Fruit fly (Drosophila melanogaster) whole organism, embryonic: ENCODE results near the gene Hexo2.

ENCODE experiments used
- Ada2b ChIP-seq: fragments of 200-800 bp; sonication (Bioruptor generic); IDR thresholded peaks from 2 replicates; pipeline ENCODE4 v1.3.6; 2022; ENCODE audit warnings: missing biosample characterization, missing genetic modification characterization
- Atf3 ChIP-seq: fragments of 200-800 bp; sonication (Bioruptor generic); optimal IDR thresholded peaks from 3 replicates; lab custom pipeline; 2016; ENCODE audit warnings: missing biosample characterization, missing genetic modification characterization
- BEAF-32 ChIP-seq: fragments of 200-800 bp; sonication (Bioruptor generic); optimal IDR thresholded peaks from 3 replicates; lab custom pipeline; 2017; ENCODE audit warnings: missing biosample characterization, missing genetic modification characterization, mild to moderate bottlenecking, moderate library complexity, missing genetic modification reagents
- C15 ChIP-seq: fragments of 200-800 bp; sonication (Bioruptor generic); IDR thresholded peaks from 3 replicates; pipeline ENCODE4 v1.3.6; 2022; ENCODE audit warnings: missing biosample characterization, missing genetic modification characterization
- CG10431 ChIP-seq: fragments of 200-800 bp; sonication (Bioruptor generic); optimal IDR thresholded peaks from 3 replicates; lab custom pipeline; 2018; ENCODE audit warnings: missing biosample characterization, mild to moderate bottlenecking, missing genetic modification characterization
- CG10959 ChIP-seq: fragments of 200-800 bp; sonication (Bioruptor generic); IDR thresholded peaks from 2 replicates; pipeline ENCODE4 v1.3.6; 2022; ENCODE audit warnings: missing biosample characterization, missing genetic modification characterization
- CG10979 ChIP-seq: fragments of 200-800 bp; sonication (Bioruptor generic); optimal IDR thresholded peaks from 2 replicates; lab custom pipeline; 2018; ENCODE audit warnings: missing biosample characterization, mild to moderate bottlenecking, missing genetic modification characterization, moderate library complexity
- CG12219 ChIP-seq: fragments of 200-800 bp; sonication (Bioruptor generic); optimal IDR thresholded peaks from 3 replicates; lab custom pipeline; 2018; ENCODE audit warnings: missing biosample characterization, mild to moderate bottlenecking, missing genetic modification characterization
- CG13123 ChIP-seq: fragments of 200-800 bp; sonication (Bioruptor generic); optimal IDR thresholded peaks from 2 replicates; lab custom pipeline; 2016; ENCODE audit warnings: missing biosample characterization, missing genetic modification characterization
- CG14014 ChIP-seq: fragments of 200-800 bp; sonication (Bioruptor generic); IDR thresholded peaks from 2 replicates; pipeline ENCODE4 v1.3.6; 2022; ENCODE audit warnings: missing biosample characterization, missing genetic modification characterization
- CG15601 ChIP-seq: fragments of 200-800 bp; sonication (Bioruptor generic); optimal IDR thresholded peaks from 3 replicates; lab custom pipeline; 2019; ENCODE audit warnings: missing biosample characterization, mild to moderate bottlenecking, missing genetic modification characterization, moderate library complexity
- CG16863 ChIP-seq: fragments of 200-800 bp; sonication (Bioruptor generic); optimal IDR thresholded peaks from 3 replicates; lab custom pipeline; 2016; ENCODE audit warnings: missing biosample characterization, missing genetic modification characterization
- CG17359 ChIP-seq: fragments of 200-800 bp; sonication (Bioruptor generic); optimal IDR thresholded peaks from 3 replicates; lab custom pipeline; 2018; ENCODE audit warnings: missing biosample characterization, mild to moderate bottlenecking, missing genetic modification characterization, moderate library complexity
- CG17385 ChIP-seq: fragments of 200-800 bp; sonication (Bioruptor generic); optimal IDR thresholded peaks from 3 replicates; lab custom pipeline; 2018; ENCODE audit warnings: missing biosample characterization, mild to moderate bottlenecking, missing genetic modification characterization
- CG17829 ChIP-seq: fragments of 200-800 bp; optimal IDR thresholded peaks from 2 replicates; lab custom pipeline; 2019; ENCODE audit warnings: missing biosample characterization, mild to moderate bottlenecking, missing genetic modification characterization, moderate library complexity
- CG1792 ChIP-seq: fragments of 200-800 bp; sonication (Bioruptor generic); optimal IDR thresholded peaks from 2 replicates; lab custom pipeline; 2016; ENCODE audit warnings: missing biosample characterization, missing genetic modification characterization
- CG18599 ChIP-seq: fragments of 200-800 bp; sonication (Bioruptor generic); optimal IDR thresholded peaks from 3 replicates; lab custom pipeline; 2017; ENCODE audit warnings: missing biosample characterization, missing genetic modification characterization, mild to moderate bottlenecking, moderate library complexity, missing genetic modification reagents
- CG31388 ChIP-seq: fragments of 200-800 bp; sonication (Bioruptor generic); optimal IDR thresholded peaks from 2 replicates; lab custom pipeline; 2016; ENCODE audit warnings: missing biosample characterization, missing genetic modification characterization
- CG34376 ChIP-seq: fragments of 200-800 bp; sonication (Bioruptor generic); optimal IDR thresholded peaks from 2 replicates; lab custom pipeline; 2018; ENCODE audit warnings: missing biosample characterization, mild to moderate bottlenecking, missing genetic modification characterization
- CG4617 ChIP-seq: fragments of 200-800 bp; sonication (Bioruptor generic); optimal IDR thresholded peaks from 3 replicates; lab custom pipeline; 2016; ENCODE audit warnings: missing biosample characterization, missing genetic modification characterization, borderline replicate concordance
- CG6254 ChIP-seq: fragments of 200-800 bp; sonication (Bioruptor generic); optimal IDR thresholded peaks from 3 replicates; lab custom pipeline; 2017; ENCODE audit warnings: mild to moderate bottlenecking, missing biosample characterization, missing genetic modification reagents, missing genetic modification characterization
- CG8478 ChIP-seq: fragments of >200 bp; optimal IDR thresholded peaks from 2 replicates; lab custom pipeline; 2018
- CG9609 ChIP-seq: fragments of 200-800 bp; sonication (Bioruptor generic); optimal IDR thresholded peaks from 3 replicates; lab custom pipeline; 2016; ENCODE audit warnings: missing biosample characterization, missing genetic modification characterization
- CG9932 ChIP-seq: fragments of 200-800 bp; sonication (Bioruptor generic); IDR thresholded peaks from 2 replicates; pipeline ENCODE4 v1.3.6; 2022; ENCODE audit warnings: missing biosample characterization, missing genetic modification characterization
- Dfd ChIP-seq, 2 experiments: fragments of >200 bp; optimal IDR thresholded peaks; 2 replicates each; lab custom pipeline; 2017; ENCODE audit warnings: missing biosample characterization in 2 of 2, missing genetic modification characterization in 2 of 2
- Doc3 ChIP-seq: fragments of 200-800 bp; sonication (Bioruptor generic); IDR thresholded peaks from 3 replicates; pipeline ENCODE4 v1.3.6; 2022; ENCODE audit warnings: missing biosample characterization, missing genetic modification characterization; ENCODE audit not compliant: partially characterized antibody
- Drgx ChIP-seq: fragments of 200-800 bp; sonication (Bioruptor generic); IDR thresholded peaks from 2 replicates; pipeline ENCODE4 v1.3.6; 2022; ENCODE audit warnings: missing biosample characterization, missing genetic modification characterization
- Fer2 ChIP-seq: fragments of 200-800 bp; sonication (Bioruptor generic); optimal IDR thresholded peaks from 2 replicates; lab custom pipeline; 2018; ENCODE audit warnings: missing biosample characterization, mild to moderate bottlenecking, missing genetic modification characterization, moderate library complexity
- GATAe ChIP-seq: fragments of 200-800 bp; sonication (Bioruptor generic); conservative IDR thresholded peaks from 2 replicates; pipeline ENCODE4 v1.3.6; 2022; ENCODE audit warnings: missing biosample characterization, missing genetic modification characterization
- MTF-1 ChIP-seq: fragments of 200-800 bp; sonication (Bioruptor generic); optimal IDR thresholded peaks from 2 replicates; lab custom pipeline; 2018; ENCODE audit warnings: missing biosample characterization, mild to moderate bottlenecking, missing genetic modification characterization, borderline replicate concordance
- Mes4 ChIP-seq: fragments of 200-800 bp; sonication (Bioruptor generic); optimal IDR thresholded peaks from 2 replicates; lab custom pipeline; 2016; ENCODE audit warnings: missing biosample characterization, missing genetic modification characterization
- Myb ChIP-seq: fragments of 200-800 bp; sonication (Bioruptor generic); optimal IDR thresholded peaks from 2 replicates; lab custom pipeline; 2016; ENCODE audit warnings: missing biosample characterization, missing genetic modification characterization
- NfI ChIP-seq: fragments of 200-800 bp; sonication (Bioruptor generic); optimal IDR thresholded peaks from 3 replicates; lab custom pipeline; 2018; ENCODE audit warnings: missing biosample characterization, mild to moderate bottlenecking, missing genetic modification characterization, moderate library complexity
- Poxn ChIP-seq: fragments of 200-800 bp; sonication (Bioruptor generic); IDR thresholded peaks from 2 replicates; pipeline ENCODE4 v1.3.6; 2022; ENCODE audit warnings: missing biosample characterization, missing genetic modification characterization
- Rfx ChIP-seq: fragments of 200-800 bp; sonication (Bioruptor generic); IDR thresholded peaks from 2 replicates; pipeline ENCODE4 v1.3.6; 2022; ENCODE audit warnings: missing biosample characterization, missing genetic modification characterization
- Sox100B ChIP-seq: fragments of 200-800 bp; sonication (Bioruptor generic); optimal IDR thresholded peaks from 3 replicates; lab custom pipeline; 2018; ENCODE audit warnings: missing biosample characterization, mild to moderate bottlenecking, missing genetic modification characterization
- Stat92E ChIP-seq, 3 experiments: fragments of >200 bp in 2 of 3; fragments of 200-800 bp in 1 of 3; sonication (Bioruptor generic) in 1 of 3; optimal IDR thresholded peaks; 2 replicates each; lab custom pipeline; 2017 to 2019; ENCODE audit warnings: missing biosample characterization in 3 of 3, missing genetic modification characterization in 3 of 3, mild to moderate bottlenecking in 1 of 3, moderate library complexity in 1 of 3
- ara ChIP-seq: fragments of 200-800 bp; sonication (Bioruptor generic); IDR thresholded peaks from 2 replicates; pipeline ENCODE4 v1.3.6; 2022; ENCODE audit warnings: missing biosample characterization, missing genetic modification characterization
- chn ChIP-seq: fragments of 200-800 bp; sonication (Bioruptor generic); optimal IDR thresholded peaks from 2 replicates; lab custom pipeline; 2016; ENCODE audit warnings: missing biosample characterization, missing genetic modification characterization
- crol ChIP-seq: fragments of 200-800 bp; sonication (Bioruptor generic); IDR thresholded peaks from 2 replicates; pipeline ENCODE4 v1.3.6; 2022; ENCODE audit warnings: missing biosample characterization, missing genetic modification characterization
- dan ChIP-seq: fragments of 200-800 bp; sonication (Bioruptor generic); IDR thresholded peaks from 2 replicates; pipeline ENCODE4 v1.3.6; 2022; ENCODE audit warnings: missing biosample characterization, missing genetic modification characterization
- gsb ChIP-seq: fragments of 200-800 bp; sonication (Bioruptor generic); IDR thresholded peaks from 2 replicates; pipeline ENCODE4 v1.3.6; 2022; ENCODE audit warnings: missing biosample characterization, missing genetic modification characterization
- nerfin-1 ChIP-seq: fragments of 200-800 bp; sonication (Bioruptor generic); optimal IDR thresholded peaks from 3 replicates; lab custom pipeline; 2019; ENCODE audit warnings: missing biosample characterization, mild to moderate bottlenecking, missing genetic modification characterization, moderate library complexity
- nerfin-2 ChIP-seq: fragments of 200-800 bp; sonication (Bioruptor generic); IDR thresholded peaks from 2 replicates; pipeline ENCODE4 v1.3.6; 2022; ENCODE audit warnings: missing biosample characterization, missing genetic modification characterization; ENCODE audit not compliant: partially characterized antibody
- oc ChIP-seq: fragments of 200-800 bp; sonication (Bioruptor generic); optimal IDR thresholded peaks from 2 replicates; lab custom pipeline; 2018; ENCODE audit warnings: missing biosample characterization, mild to moderate bottlenecking, missing genetic modification characterization, moderate library complexity
- prd ChIP-seq, 3 experiments: fragments of >200 bp in 2 of 3; fragments of 200-800 bp in 1 of 3; sonication (Bioruptor generic) in 1 of 3; optimal IDR thresholded peaks in 2 of 3; IDR thresholded peaks in 1 of 3; 2 replicates in 2 of 3; 3 replicates in 1 of 3; pipeline versions ENCODE4 v1.3.6 to Lab custom; 2017 to 2022; ENCODE audit warnings: missing biosample characterization in 1 of 3, missing genetic modification characterization in 1 of 3
- pzg ChIP-seq: fragments of 200-800 bp; sonication (Bioruptor generic); optimal IDR thresholded peaks from 3 replicates; lab custom pipeline; 2018; ENCODE audit warnings: missing biosample characterization, mild to moderate bottlenecking, missing genetic modification characterization, moderate library complexity
- row ChIP-seq: fragments of 200-800 bp; sonication (Bioruptor generic); IDR thresholded peaks from 3 replicates; pipeline ENCODE4 v1.3.6; 2022; ENCODE audit warnings: missing biosample characterization, missing genetic modification characterization
- sens-2 ChIP-seq: fragments of 200-800 bp; sonication (Bioruptor generic); IDR thresholded peaks from 2 replicates; pipeline ENCODE4 v1.3.6; 2022; ENCODE audit warnings: missing biosample characterization, missing genetic modification characterization
- sqz ChIP-seq: fragments of 200-800 bp; sonication (Bioruptor generic); optimal IDR thresholded peaks from 3 replicates; lab custom pipeline; 2018; ENCODE audit warnings: missing biosample characterization, mild to moderate bottlenecking, missing genetic modification characterization

Gene Hexo2

DNA sequence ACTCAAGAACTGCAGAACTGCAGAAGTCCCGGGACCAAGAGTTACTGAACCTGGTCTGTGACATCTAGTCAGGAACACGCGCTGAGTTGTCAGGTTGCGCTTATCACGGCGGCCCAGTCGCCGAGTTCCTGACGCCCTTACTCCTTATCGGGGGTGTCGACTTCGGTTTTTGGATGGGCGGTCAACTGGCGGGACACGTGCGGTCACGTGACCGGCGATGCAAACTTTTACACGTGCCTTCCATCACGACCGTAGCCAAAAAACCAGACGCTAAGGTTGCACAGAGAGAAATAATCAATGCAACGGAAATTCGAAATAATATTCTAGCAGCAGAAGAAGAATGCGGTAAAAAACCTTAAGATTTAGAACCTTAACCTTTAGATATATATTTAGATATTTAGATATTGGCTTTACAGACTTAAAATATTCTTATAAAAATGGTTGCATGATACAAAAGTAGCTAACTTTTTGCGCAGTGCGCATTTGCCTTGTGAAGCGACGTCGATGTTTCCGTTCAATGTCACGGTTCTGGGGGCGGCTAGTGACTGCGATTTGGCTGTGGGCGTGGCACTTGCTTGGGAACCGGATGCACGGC is 14.0 kb downstream of the Hexo2 start (continued):
- TF ChIP-seq prd (optimal IDR thresholded peaks at IDR 0.05; lab: Kevin White, UChicago) (no peak), prd (GFP tag; IDR thresholded peaks at IDR 0.05; lab: Robert Waterston, UW) (no peak; the same call in 2 of the 3 replicates), pzg (GFP tag; lab: Kevin White, UChicago) (no peak), nerfin-1 (tag; lab: Kevin White, UChicago) (no peak), sqz (GFP tag; lab: Kevin White, UChicago) (no peak), CG6254 (GFP tag; lab: Kevin White, UChicago) (peak; percentile 9), row (GFP tag; lab: Robert Waterston, UW) (peak; percentile 49; the same call in 2 of the 3 replicates), CG15601 (tag; lab: Kevin White, UChicago) (peak; percentile 14), CG4617 (no peak), Poxn (GFP tag; lab: Robert Waterston, UW) (no peak), nerfin-2 (GFP tag; lab: Robert Waterston, UW) (no peak), Rfx (no peak), CG17829 (tag; lab: Kevin White, UChicago) (peak; percentile 23), Drgx (GFP tag; lab: Robert Waterston, UW) (no peak), CG18599 (GFP tag; lab: Kevin White, UChicago) (no peak), sens-2 (GFP tag; lab: Robert Waterston, UW) (no peak), CG10959 (GFP tag; lab: Robert Waterston, UW) (no peak), Atf3 (GFP tag; lab: Kevin White, UChicago) (no peak), CG14014 (no peak), CG12219 (GFP tag; lab: Kevin White, UChicago) (no peak), crol (GFP tag; lab: Robert Waterston, UW) (no peak), CG10431 (GFP tag; lab: Kevin White, UChicago) (no peak), Myb (GFP tag; lab: Kevin White, UChicago) (no peak), CG10979 (tag; lab: Kevin White, UChicago) (peak; percentile 45), Mes4 (no peak), chn (GFP tag; lab: Kevin White, UChicago) (no peak), Ada2b (GFP tag; lab: Robert Waterston, UW) (no peak), dan (GFP tag; lab: Robert Waterston, UW) (no peak), CG8478 (lab: Kevin White, UChicago) (no peak), CG16863 (no peak), Sox100B (GFP tag; lab: Kevin White, UChicago) (no peak), MTF-1 (GFP tag; lab: Kevin White, UChicago) (no peak), CG9932 (GFP tag; lab: Robert Waterston, UW) (no peak), NfI (GFP tag; lab: Kevin White, UChicago) (no peak), ara (GFP tag; lab: Robert Waterston, UW) (peak; percentile 33; the same call in 1 of the 2 replicates), CG13123 (GFP tag; lab: Kevin White, UChicago) (no peak), oc (no peak), CG17359 (tag; lab: Kevin White, UChicago) (no peak), gsb (no peak), BEAF-32 (GFP tag; lab: Kevin White, UChicago) (no peak), Doc3 (GFP tag; lab: Robert Waterston, UW) (no peak), Dfd (GFP tag; optimal IDR thresholded peaks at IDR 0.05; lab: Kevin White, UChicago) (no peak), GATAe (GFP tag; lab: Robert Waterston, UW) (no peak), CG34376 (GFP tag; lab: Kevin White, UChicago) (no peak), CG17385 (GFP tag; lab: Kevin White, UChicago) (peak; percentile 4), Fer2 (tag; lab: Kevin White, UChicago) (no peak), CG1792 (GFP tag; lab: Kevin White, UChicago) (no peak), Stat92E (GFP tag; optimal IDR thresholded peaks at IDR 0.05; lab: Kevin White, UChicago) (no peak), C15 (GFP tag; lab: Robert Waterston, UW) (no peak), CG31388 (GFP tag; lab: Kevin White, UChicago) (no peak), CG9609 (GFP tag; lab: Kevin White, UChicago) (no peak)
